Worm (Caenorhabditis elegans): Measurements from ENCODE around the gene M03F8.1.

M03F8.1 gene

DNA sequence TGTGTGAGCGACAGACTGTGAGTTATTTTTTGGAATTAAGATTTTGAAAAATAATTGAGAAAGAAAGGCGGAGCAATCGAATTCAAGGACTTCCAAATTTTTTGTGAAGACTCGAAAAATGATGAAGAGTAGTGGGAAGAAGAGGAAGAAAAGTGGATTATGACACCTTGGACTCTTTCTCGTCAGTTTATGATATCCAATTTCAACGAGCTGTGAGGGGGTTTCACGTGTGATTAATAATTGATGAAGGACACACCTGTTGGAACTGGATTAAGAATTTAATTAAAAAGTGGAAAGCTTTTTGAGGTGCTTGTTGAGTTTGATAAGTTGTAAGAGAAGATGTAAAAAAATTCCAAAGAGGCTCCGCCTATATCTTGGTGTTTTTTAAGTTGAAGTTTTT, 39.1 kb downstream of the M03F8.1 start, which contains the start of gene fut-8:
fut-8 (minus strand) TSS at position 101 of the 400 bp plus-strand sequence.
- no peak for TF ChIP-seq lin-15B (tag; optimal IDR thresholded peaks at IDR 0.05)
- TF ChIP-seq mdl-1 (tag; optimal IDR thresholded peaks at IDR 0.05), result no peak
- no peak for TF ChIP-seq ztf-11 (tag; optimal IDR thresholded peaks at IDR 0.05)
- TF ChIP-seq lsy-12 (tag; optimal IDR thresholded peaks at IDR 0.05), result no peak
- TF ChIP-seq daf-12 (tag; optimal IDR thresholded peaks at IDR 0.05), result no peak
- no peak for TF ChIP-seq ama-1 (optimal IDR thresholded peaks at IDR 0.05)
- TF ChIP-seq mml-1 (tag; optimal IDR thresholded peaks at IDR 0.05), result no peak
- TF ChIP-seq unc-62 (GFP tag; optimal IDR thresholded peaks at IDR 0.05), result no peak
- no peak for TF ChIP-seq fkh-2 (tag; optimal IDR thresholded peaks at IDR 0.05)
- TF ChIP-seq nhr-25 (tag; optimal IDR thresholded peaks at IDR 0.05), result no peak
- no peak for TF ChIP-seq nhr-67 (tag; optimal IDR thresholded peaks at IDR 0.05)
- no peak for TF ChIP-seq nhr-76 (tag; optimal IDR thresholded peaks at IDR 0.05)
- no peak for TF ChIP-seq ZK546.5 (tag; optimal IDR thresholded peaks at IDR 0.05)
- no peak for TF ChIP-seq zag-1 (tag; optimal IDR thresholded peaks at IDR 0.05)
- TF ChIP-seq nhr-11 (tag; optimal IDR thresholded peaks at IDR 0.05), result no peak
- no peak for TF ChIP-seq nhr-23 (tag; optimal IDR thresholded peaks at IDR 0.05)
- TF ChIP-seq elt-2 (tag; optimal IDR thresholded peaks at IDR 0.05), result no peak
- no peak for TF ChIP-seq nhr-28 (tag; optimal IDR thresholded peaks at IDR 0.05)

- peak; percentile 25 for TF ChIP-seq ceh-28 (tag; optimal IDR thresholded peaks at IDR 0.05)
- TF ChIP-seq nhr-28 (tag; optimal IDR thresholded peaks at IDR 0.05), result no peak
- TF ChIP-seq ztf-11 (tag; optimal IDR thresholded peaks at IDR 0.05), result no peak
- TF ChIP-seq hmg-11 (tag; optimal IDR thresholded peaks at IDR 0.05), result peak; percentile 78
- no peak for TF ChIP-seq ztf-4 (tag; optimal IDR thresholded peaks at IDR 0.05)
- peak; percentile 57 for TF ChIP-seq lin-39 (tag; optimal IDR thresholded peaks at IDR 0.05)
- peak; percentile 26 for TF ChIP-seq snpc-4 (tag; optimal IDR thresholded peaks at IDR 0.05)
- TF ChIP-seq fkh-10 (GFP tag; optimal IDR thresholded peaks at IDR 0.05), result peak; percentile 15
- peak; percentile 20 for TF ChIP-seq pqm-1 (tag; optimal IDR thresholded peaks at IDR 0.05)
- peak; percentile 34 for TF ChIP-seq egl-27 (tag; optimal IDR thresholded peaks at IDR 0.05)
- TF ChIP-seq lin-15B (tag; optimal IDR thresholded peaks at IDR 0.05), result peak; percentile 20
- peak; percentile 70 for TF ChIP-seq elt-2 (tag; optimal IDR thresholded peaks at IDR 0.05)
- TF ChIP-seq sea-2 (GFP tag; optimal IDR thresholded peaks at IDR 0.05), result peak; percentile 44
- TF ChIP-seq nfya-1 (tag; optimal IDR thresholded peaks at IDR 0.05; ENCODE audit: insufficient read depth), result peak; percentile 68
- TF ChIP-seq skn-1 (tag; optimal IDR thresholded peaks at IDR 0.05), result peak; percentile 26
Observed at ce11 chrV:5991490-5992069, 40.3 kb downstream of the M03F8.1 start.

ce11 chrV:5995598-5995997, 44.4 kb downstream of the M03F8.1 start:
- TF ChIP-seq pqm-1 (tag; optimal IDR thresholded peaks at IDR 0.05) (no peak), lin-39 (tag; optimal IDR thresholded peaks at IDR 0.05) (peak; percentile 33), snpc-4 (tag; optimal IDR thresholded peaks at IDR 0.05) (no peak), nfya-1 (tag; optimal IDR thresholded peaks at IDR 0.05; ENCODE audit: insufficient read depth) (peak; percentile 2), fkh-2 (tag; optimal IDR thresholded peaks at IDR 0.05) (no peak), egl-5 (tag; optimal IDR thresholded peaks at IDR 0.05) (peak; percentile 33)

- TF ChIP-seq mdl-1 (tag; optimal IDR thresholded peaks at IDR 0.05) (no peak), tbx-2 (tag; optimal IDR thresholded peaks at IDR 0.05) (no peak), snpc-4 (tag; optimal IDR thresholded peaks at IDR 0.05) (no peak), nhr-28 (tag; optimal IDR thresholded peaks at IDR 0.05) (no peak), skn-1 (tag; optimal IDR thresholded peaks at IDR 0.05) (no peak), hmg-11 (tag; optimal IDR thresholded peaks at IDR 0.05) (no peak), elt-3 (tag; optimal IDR thresholded peaks at IDR 0.05) (no peak), ceh-16 (tag; optimal IDR thresholded peaks at IDR 0.05) (no peak), nhr-76 (tag; optimal IDR thresholded peaks at IDR 0.05) (no peak), fkh-2 (tag; optimal IDR thresholded peaks at IDR 0.05) (no peak), egl-5 (tag; optimal IDR thresholded peaks at IDR 0.05) (no peak), nhr-12 (tag; optimal IDR thresholded peaks at IDR 0.05) (no peak)
Observed at ce11 chrV:5996114-5996513, 44.9 kb downstream of the M03F8.1 start, which contains the start of gene cpg-4. Gene cpg-4, plus strand, starts transcription at chrV:5996416.

ce11 chrV:6000368-6000802, 49.2 kb downstream of the M03F8.1 start:
- TF ChIP-seq nhr-76 (tag; optimal IDR thresholded peaks at IDR 0.05) (peak; percentile 61), eor-1 (tag; optimal IDR thresholded peaks at IDR 0.05) (no peak), nhr-25 (tag; optimal IDR thresholded peaks at IDR 0.05) (peak; percentile 98), fos-1 (tag; optimal IDR thresholded peaks at IDR 0.05) (no peak), egl-27 (tag; optimal IDR thresholded peaks at IDR 0.05) (peak; percentile 96), pqm-1 (tag; optimal IDR thresholded peaks at IDR 0.05) (peak; percentile 90), nhr-12 (tag; optimal IDR thresholded peaks at IDR 0.05) (no peak), nhr-43 (tag; optimal IDR thresholded peaks at IDR 0.05; ENCODE audit: poor library complexity, severe bottlenecking) (peak; percentile 94), nhr-237 (tag; optimal IDR thresholded peaks at IDR 0.05) (no peak), elt-1 (tag; optimal IDR thresholded peaks at IDR 0.05) (peak; percentile 41), nhr-28 (tag; optimal IDR thresholded peaks at IDR 0.05) (peak; percentile 20), lsy-12 (tag; optimal IDR thresholded peaks at IDR 0.05) (peak; percentile 94), ceh-9 (tag; optimal IDR thresholded peaks at IDR 0.05) (no peak), ceh-16 (tag; optimal IDR thresholded peaks at IDR 0.05) (no peak), sea-2 (GFP tag; optimal IDR thresholded peaks at IDR 0.05) (no peak), pha-4 (tag; optimal IDR thresholded peaks at IDR 0.05) (peak; percentile 95), ceh-82 (tag; optimal IDR thresholded peaks at IDR 0.05) (no peak), ama-1 (optimal IDR thresholded peaks at IDR 0.05) (peak; percentile 23), elt-2 (tag; optimal IDR thresholded peaks at IDR 0.05) (peak; percentile 98), ztf-4 (tag; optimal IDR thresholded peaks at IDR 0.05) (peak; percentile 68), fkh-2 (tag; optimal IDR thresholded peaks at IDR 0.05) (no peak)

All from whole organism, L3 larva.